Worm (Caenorhabditis elegans) whole organism, L4 larva: ENCODE measurements around the gene Y57G11C.1130.

Source experiments
- F26F4.8 ChIP-seq: fragments of 200-800 bp; sonication (Bioruptor generic); conservative IDR thresholded peaks from 2 replicates; pipeline ENCODE4 v1.3.6; 2022; ENCODE audit warnings: missing genetic modification characterization, missing compliant biosample characterization
- R02D3.7 ChIP-seq: fragments of 150-350 bp; sonication (generic microtip); optimal IDR thresholded peaks from 3 replicates; lab custom pipeline; 2014; ENCODE audit warnings: missing biosample characterization, missing genetic modification characterization
- T20F7.1 ChIP-seq: fragments of 200-800 bp; sonication (Bioruptor generic); optimal IDR thresholded peaks from 2 replicates; lab custom pipeline; 2018; ENCODE audit warnings: mild to moderate bottlenecking, missing genetic modification characterization, missing compliant biosample characterization
- T26A8.4 ChIP-seq: fragments of 200-800 bp; sonication (Bioruptor generic); IDR thresholded peaks from 2 replicates; pipeline ENCODE4 v1.3.6; 2022; ENCODE audit warnings: missing genetic modification characterization, missing compliant biosample characterization
- Y48G9A.11 ChIP-seq: fragments of 200-800 bp; sonication (Bioruptor generic); IDR thresholded peaks from 2 replicates; pipeline ENCODE4 v1.3.6; 2022; ENCODE audit warnings: missing genetic modification reagents, missing genetic modification characterization, missing compliant biosample characterization
- Y75B8A.6 ChIP-seq: fragments of 200-800 bp; sonication (Bioruptor generic); IDR thresholded peaks from 2 replicates; pipeline ENCODE4 v1.3.6; 2022; ENCODE audit warnings: missing genetic modification reagents, missing genetic modification characterization, missing compliant biosample characterization
- ZK337.2 ChIP-seq: fragments of 200-800 bp; sonication (Bioruptor generic); IDR thresholded peaks from 2 replicates; pipeline ENCODE4 v1.3.6; 2022; ENCODE audit warnings: missing genetic modification reagents, missing genetic modification characterization, missing compliant biosample characterization
- aha-1 ChIP-seq: fragments of 150-350 bp; peaks from one replicate; lab custom pipeline; 2014; ENCODE audit warnings: missing biosample characterization, missing genetic modification characterization
- arid-1 ChIP-seq: fragments of 200-800 bp; sonication (Bioruptor generic); conservative IDR thresholded peaks from 2 replicates; pipeline ENCODE4 v1.3.6; 2022; ENCODE audit warnings: missing genetic modification reagents, missing genetic modification characterization, missing compliant biosample characterization
- ceh-20 ChIP-seq: fragments of 200-800 bp; sonication (Bioruptor generic); IDR thresholded peaks from 2 replicates; pipeline ENCODE4 v1.3.6; 2022; ENCODE audit warnings: missing genetic modification reagents, missing genetic modification characterization, missing compliant biosample characterization
- daf-19 ChIP-seq: fragments of 200-800 bp; sonication (Bioruptor generic); conservative IDR thresholded peaks from 2 replicates; pipeline ENCODE4 v1.3.6; 2022; ENCODE audit warnings: missing genetic modification characterization, missing compliant biosample characterization
- egl-43 ChIP-seq: fragments of 200-800 bp; sonication (Bioruptor generic); IDR thresholded peaks from 2 replicates; pipeline ENCODE4 v1.3.6; 2022; ENCODE audit warnings: missing genetic modification reagents, missing genetic modification characterization, missing compliant biosample characterization
- fkh-10 ChIP-seq: fragments of 150-350 bp; optimal IDR thresholded peaks from 2 replicates; lab custom pipeline; 2014; ENCODE audit warnings: missing biosample characterization, missing genetic modification reagents, missing genetic modification characterization
- fos-1 ChIP-seq: fragments of 150-350 bp; optimal IDR thresholded peaks from 2 replicates; lab custom pipeline; 2014; ENCODE audit warnings: missing biosample characterization, missing genetic modification characterization
- gei-8 ChIP-seq: fragments of 200-800 bp; sonication (Bioruptor generic); optimal IDR thresholded peaks from 2 replicates; lab custom pipeline; 2018; ENCODE audit warnings: mild to moderate bottlenecking, missing genetic modification characterization, missing compliant biosample characterization
- hlh-30 ChIP-seq: sonication (generic microtip); optimal IDR thresholded peaks from 2 replicates; lab custom pipeline; 2017; ENCODE audit warnings: antibody characterized with exemption, mild to moderate bottlenecking, missing genetic modification characterization, missing compliant biosample characterization; ENCODE audit not compliant: insufficient read depth
- lim-7 ChIP-seq: fragments of 200-800 bp; sonication (Bioruptor generic); IDR thresholded peaks from 2 replicates; pipeline ENCODE4 v1.3.6; 2022; ENCODE audit warnings: missing genetic modification characterization, missing compliant biosample characterization
- lin-1 ChIP-seq: fragments of 200-800 bp; sonication (Bioruptor generic); IDR thresholded peaks from 2 replicates; pipeline ENCODE4 v1.3.6; 2022; ENCODE audit warnings: missing genetic modification reagents, missing genetic modification characterization, missing compliant biosample characterization
- lin-29 ChIP-seq: fragments of 200-800 bp; sonication (Bioruptor generic); IDR thresholded peaks from 2 replicates; pipeline ENCODE4 v1.3.6; 2022; ENCODE audit warnings: missing genetic modification reagents, missing genetic modification characterization, missing compliant biosample characterization
- lin-38 ChIP-seq: fragments of 200-800 bp; sonication (Bioruptor generic); IDR thresholded peaks from 2 replicates; pipeline ENCODE4 v1.3.6; 2022; ENCODE audit warnings: missing genetic modification reagents, missing genetic modification characterization, missing compliant biosample characterization
- mdl-1 ChIP-seq, 2 experiments: fragments of 150-350 bp in 1 of 2; sonication (generic microtip) in 1 of 2; optimal IDR thresholded peaks; 2 replicates each; lab custom pipeline; 2014 to 2017; ENCODE audit warnings: missing biosample characterization in 2 of 2, missing genetic modification characterization in 2 of 2
- mep-1 ChIP-seq: fragments of 150-350 bp; sonication (generic microtip); optimal IDR thresholded peaks from 3 replicates; lab custom pipeline; 2014; ENCODE audit warnings: missing biosample characterization, missing genetic modification characterization
- mes-2 ChIP-seq: sonication (generic microtip); optimal IDR thresholded peaks from 2 replicates; lab custom pipeline; 2016; ENCODE audit warnings: missing genotype, mild to moderate bottlenecking, missing genetic modification characterization, missing compliant biosample characterization; ENCODE audit not compliant: poor library complexity, severe bottlenecking
- mxl-3 ChIP-seq: fragments of 200-800 bp; sonication (Bioruptor generic); optimal IDR thresholded peaks from 2 replicates; lab custom pipeline; 2018; ENCODE audit warnings: mild to moderate bottlenecking, missing genetic modification characterization, missing compliant biosample characterization
- nhr-10 ChIP-seq: fragments of 150-350 bp; optimal IDR thresholded peaks from 2 replicates; lab custom pipeline; 2014; ENCODE audit warnings: missing biosample characterization, missing genetic modification characterization
- nhr-41 ChIP-seq: fragments of 200-800 bp; sonication (Bioruptor generic); IDR thresholded peaks from 2 replicates; pipeline ENCODE4 v1.3.6; 2022; ENCODE audit warnings: missing genetic modification reagents, missing genetic modification characterization, missing compliant biosample characterization
- nhr-42 ChIP-seq: fragments of 200-800 bp; sonication (Bioruptor generic); IDR thresholded peaks from 2 replicates; pipeline ENCODE4 v1.3.6; 2022; ENCODE audit warnings: missing genetic modification characterization, missing compliant biosample characterization
- pha-4 ChIP-seq, 2 experiments: fragments of 150-350 bp in 1 of 2; fragments of 200-800 bp in 1 of 2; sonication (Bioruptor generic) in 1 of 2; IDR thresholded peaks in 1 of 2; optimal IDR thresholded peaks in 1 of 2; 2 replicates each; pipeline versions ENCODE4 v1.3.6 to Lab custom; 2014 to 2022; ENCODE audit warnings: missing genetic modification characterization in 2 of 2, missing genetic modification reagents in 2 of 2, missing biosample characterization in 1 of 2, missing compliant biosample characterization in 1 of 2
- rbr-2 ChIP-seq: sonication (generic microtip); optimal IDR thresholded peaks from 2 replicates; lab custom pipeline; 2016; ENCODE audit warnings: missing genotype, missing genetic modification characterization, missing compliant biosample characterization
- set-16 ChIP-seq: fragments of 200-800 bp; sonication (Bioruptor generic); IDR thresholded peaks from 2 replicates; pipeline ENCODE4 v1.3.6; 2022; ENCODE audit warnings: missing genetic modification reagents, missing genetic modification characterization, missing compliant biosample characterization
- skn-1 ChIP-seq: fragments of 150-350 bp; optimal IDR thresholded peaks from 2 replicates; lab custom pipeline; 2014; ENCODE audit warnings: missing biosample characterization, missing genetic modification characterization
- snpc-4 ChIP-seq: fragments of 150-350 bp; optimal IDR thresholded peaks from 2 replicates; lab custom pipeline; 2014; ENCODE audit warnings: missing biosample characterization, missing genetic modification characterization
- spr-3 ChIP-seq: fragments of 200-800 bp; sonication (Bioruptor generic); optimal IDR thresholded peaks from 2 replicates; lab custom pipeline; 2018; ENCODE audit warnings: mild to moderate bottlenecking, missing genetic modification characterization, missing compliant biosample characterization
- tra-1 ChIP-seq: fragments of 200-800 bp; sonication (Bioruptor generic); IDR thresholded peaks from 2 replicates; pipeline ENCODE4 v1.3.6; 2022; ENCODE audit warnings: missing genetic modification reagents, missing genetic modification characterization, missing compliant biosample characterization
- unc-130 ChIP-seq: sonication (generic microtip); optimal IDR thresholded peaks from 2 replicates; lab custom pipeline; 2016; ENCODE audit warnings: missing genetic modification reagents, missing genetic modification characterization, missing compliant biosample characterization
- vab-7 ChIP-seq: fragments of 200-800 bp; sonication (Bioruptor generic); IDR thresholded peaks from 2 replicates; pipeline ENCODE4 v1.3.6; 2022; ENCODE audit warnings: missing genetic modification reagents, missing genetic modification characterization, missing compliant biosample characterization
- zag-1 ChIP-seq: fragments of 150-350 bp; optimal IDR thresholded peaks from 2 replicates; lab custom pipeline; 2014; ENCODE audit warnings: missing biosample characterization, missing genetic modification characterization

Gene Y57G11C.1130

ce11 chrIV:14764719-14765173, 17.6 kb upstream of the Y57G11C.1130 start (continued):
- TF ChIP-seq gei-8 (GFP tag; lab: Kevin White, UChicago) (no peak), spr-3 (GFP tag; lab: Kevin White, UChicago) (no peak), vab-7 (GFP tag; lab: Robert Waterston, UW) (peak; percentile 19; the same call in 1 of the 2 replicates), egl-43 (GFP tag; lab: Robert Waterston, UW) (peak; percentile 61; the same call in 1 of the 2 replicates), Y48G9A.11 (GFP tag; lab: Robert Waterston, UW) (peak; percentile 71), daf-19 (no peak), lin-1 (GFP tag; lab: Robert Waterston, UW) (no peak), fkh-10 (no peak), aha-1 (tag; lab: Kevin White, UChicago) (peak; percentile 66), set-16 (GFP tag; lab: Robert Waterston, UW) (peak; percentile 39; the same call in 1 of the 2 replicates), rbr-2 (tag; lab: Kevin White, UChicago) (no peak), F26F4.8 (GFP tag; lab: Robert Waterston, UW) (no peak), unc-130 (GFP tag; lab: Kevin White, UChicago) (peak; percentile 75), arid-1 (GFP tag; lab: Robert Waterston, UW) (0 out of 2 replicates have a peak, but pooled peaks have one; percentile 7), T20F7.1 (GFP tag; lab: Kevin White, UChicago) (no peak), ceh-20 (GFP tag; lab: Robert Waterston, UW) (no peak), nhr-42 (GFP tag; lab: Robert Waterston, UW) (no peak), zag-1 (tag; lab: Kevin White, UChicago) (no peak), pha-4 (GFP tag; IDR thresholded peaks at IDR 0.05; lab: Robert Waterston, UW) (peak; percentile 48), pha-4 (tag; optimal IDR thresholded peaks at IDR 0.05; lab: Kevin White, UChicago) (no peak), mxl-3 (GFP tag; lab: Kevin White, UChicago) (no peak), fos-1 (no peak)

ce11 chrIV:14765336-14765735, 17.0 kb upstream of the Y57G11C.1130 start, which contains the start of gene Y57G11C.5:
Gene Y57G11C.5, minus strand, starts transcription at chrIV:14765436.
- no peak for TF ChIP-seq skn-1 (tag; lab: Kevin White, UChicago)
- no peak for TF ChIP-seq tra-1 (GFP tag; lab: Robert Waterston, UW)
- no peak for TF ChIP-seq hlh-30 (tag; lab: Kevin White, UChicago)
- TF ChIP-seq lin-29 (GFP tag; lab: Robert Waterston, UW), result no peak
- no peak for TF ChIP-seq mep-1 (tag; lab: Kevin White, UChicago)
- no peak for TF ChIP-seq nhr-41 (GFP tag; lab: Robert Waterston, UW)
- no peak for TF ChIP-seq F26F4.8 (GFP tag; lab: Robert Waterston, UW)
- no peak for TF ChIP-seq fos-1
- TF ChIP-seq snpc-4, result no peak
- TF ChIP-seq zag-1 (tag; lab: Kevin White, UChicago), result no peak
- TF ChIP-seq rbr-2 (tag; lab: Kevin White, UChicago), result no peak
- TF ChIP-seq Y75B8A.6 (GFP tag; lab: Robert Waterston, UW), result no peak
- TF ChIP-seq lim-7 (GFP tag; lab: Robert Waterston, UW), result no peak
- TF ChIP-seq R02D3.7 (tag; lab: Kevin White, UChicago), result no peak
- TF ChIP-seq nhr-10 (tag; lab: Kevin White, UChicago), result no peak
- TF ChIP-seq spr-3 (GFP tag; lab: Kevin White, UChicago), result no peak
- TF ChIP-seq mdl-1 (tag; optimal IDR thresholded peaks at IDR 0.05; lab: Kevin White, UChicago), result no peak

- TF ChIP-seq ZK337.2 (GFP tag; lab: Robert Waterston, UW) (no peak), mes-2 (tag; lab: Kevin White, UChicago) (no peak), lin-38 (GFP tag; lab: Robert Waterston, UW) (peak; percentile 56), T26A8.4 (no peak)
Observed at ce11 chrIV:14766382-14766781, 15.9 kb upstream of the Y57G11C.1130 start, which contains the start of gene vti-1. Gene vti-1, minus strand, starts transcription at chrIV:14766665.
